Fruit fly (Drosophila melanogaster) Kc167 (cell line): Measurements from ENCODE around the gene AstA-R1.

ENCODE experiments used
- Myc ChIP-seq: fragments of >200 bp; optimal IDR thresholded peaks from 2 replicates; lab custom pipeline; 2017; ENCODE audit warnings: missing external identifiers
- Sin3A ChIP-seq: fragments of >200 bp; optimal IDR thresholded peaks from 2 replicates; lab custom pipeline; 2018; ENCODE audit warnings: missing external identifiers
- h ChIP-seq: fragments of >200 bp; optimal IDR thresholded peaks from 3 replicates; lab custom pipeline; 2018; ENCODE audit warnings: missing external identifiers
- insv ChIP-seq: fragments of >200 bp; optimal IDR thresholded peaks from 3 replicates; lab custom pipeline; 2018; ENCODE audit warnings: missing external identifiers
- psq ChIP-seq: fragments of >200 bp; optimal IDR thresholded peaks from 2 replicates; lab custom pipeline; 2017; ENCODE audit warnings: missing external identifiers
- ttk ChIP-seq: sonication (Bioruptor generic); optimal IDR thresholded peaks from 2 replicates; lab custom pipeline; 2017; ENCODE audit warnings: missing external identifiers

Gene AstA-R1

dm6 chrX:3714020-3714419 is 139.7 kb downstream of the AstA-R1 start:
- TF ChIP-seq Myc (lab: Kevin White, UChicago) (no peak), Sin3A (lab: Kevin White, UChicago) (no peak), ttk (lab: Kevin White, UChicago) (no peak), h (lab: Kevin White, UChicago) (no peak), psq (lab: Kevin White, UChicago) (no peak), insv (no peak)

- no peak for TF ChIP-seq Sin3A (lab: Kevin White, UChicago)
- TF ChIP-seq h (lab: Kevin White, UChicago): no peak
- no peak for TF ChIP-seq ttk (lab: Kevin White, UChicago)
- no peak for TF ChIP-seq Myc (lab: Kevin White, UChicago)
- no peak for TF ChIP-seq psq (lab: Kevin White, UChicago)
- TF ChIP-seq insv: no peak
Observed at dm6 chrX:3715616-3716015, 141.3 kb downstream of the AstA-R1 start.
